Fruit fly (Drosophila melanogaster) whole organism, embryonic: ENCODE measurements around the gene CG31365.
A peak's percentile ranks its signal among the peaks of the same experiment; 100 is the strongest.

Source experiments
- Abd-B ChIP-seq: fragments of 200-800 bp; sonication (Bioruptor generic); optimal IDR thresholded peaks from 2 replicates; lab custom pipeline; 2018; ENCODE audit warnings: missing biosample characterization, mild to moderate bottlenecking, missing genetic modification characterization, moderate library complexity
- Blimp-1 ChIP-seq: fragments of 200-800 bp; sonication (Bioruptor generic); optimal IDR thresholded peaks from 3 replicates; lab custom pipeline; 2018; ENCODE audit warnings: missing biosample characterization, missing genetic modification characterization, mild to moderate bottlenecking, moderate library complexity, missing genetic modification reagents
- CG10431 ChIP-seq: fragments of 200-800 bp; sonication (Bioruptor generic); optimal IDR thresholded peaks from 3 replicates; lab custom pipeline; 2018; ENCODE audit warnings: missing biosample characterization, mild to moderate bottlenecking, missing genetic modification characterization
- CG10654 ChIP-seq: fragments of 200-800 bp; sonication (Bioruptor generic); optimal IDR thresholded peaks from 2 replicates; lab custom pipeline; 2016; ENCODE audit warnings: missing biosample characterization, missing genetic modification characterization
- CG12769 ChIP-seq: fragments of 200-800 bp; sonication (Bioruptor generic); optimal IDR thresholded peaks from 2 replicates; lab custom pipeline; 2019; ENCODE audit warnings: missing biosample characterization, mild to moderate bottlenecking, missing genetic modification characterization, moderate library complexity
- CG14014 ChIP-seq: fragments of 200-800 bp; sonication (Bioruptor generic); IDR thresholded peaks from 2 replicates; pipeline ENCODE4 v1.3.6; 2022; ENCODE audit warnings: missing biosample characterization, missing genetic modification characterization
- CG14050 ChIP-seq: fragments of 200-800 bp; sonication (Bioruptor generic); IDR thresholded peaks from 3 replicates; pipeline ENCODE4 v1.3.6; 2022; ENCODE audit warnings: missing biosample characterization, missing genetic modification characterization
- CG15269 ChIP-seq: fragments of 200-800 bp; sonication (Bioruptor generic); optimal IDR thresholded peaks from 2 replicates; lab custom pipeline; 2018; ENCODE audit warnings: missing biosample characterization, mild to moderate bottlenecking, missing genetic modification characterization, moderate library complexity
- CG17328 ChIP-seq: fragments of 200-800 bp; sonication (Bioruptor generic); IDR thresholded peaks from 2 replicates; pipeline ENCODE4 v1.3.6; 2022; ENCODE audit warnings: missing biosample characterization, missing genetic modification characterization
- CG1832 ChIP-seq: fragments of 200-800 bp; sonication (Bioruptor generic); optimal IDR thresholded peaks from 2 replicates; lab custom pipeline; 2017; ENCODE audit warnings: missing biosample characterization, mild to moderate bottlenecking, missing genetic modification characterization, inconsistent platforms
- CG18476 ChIP-seq: fragments of 200-800 bp; sonication (Bioruptor generic); optimal IDR thresholded peaks from 2 replicates; lab custom pipeline; 2016; ENCODE audit warnings: missing biosample characterization, mild to moderate bottlenecking, missing genetic modification characterization
- CG30403 ChIP-seq: fragments of 200-800 bp; sonication (Bioruptor generic); optimal IDR thresholded peaks from 3 replicates; lab custom pipeline; 2016; ENCODE audit warnings: missing biosample characterization, missing genetic modification characterization
- CG3838 ChIP-seq: fragments of 200-800 bp; sonication (Bioruptor generic); optimal IDR thresholded peaks from 3 replicates; lab custom pipeline; 2016; ENCODE audit warnings: missing biosample characterization, missing genetic modification characterization
- CG3995 ChIP-seq: fragments of 200-800 bp; sonication (Bioruptor generic); optimal IDR thresholded peaks from 3 replicates; lab custom pipeline; 2016; ENCODE audit warnings: missing biosample characterization, missing genetic modification characterization
- CG43689 ChIP-seq: fragments of 200-800 bp; sonication (Bioruptor generic); IDR thresholded peaks from 2 replicates; pipeline ENCODE4 v1.3.6; 2022; ENCODE audit warnings: missing biosample characterization, missing genetic modification characterization
- CG5245 ChIP-seq: fragments of 200-800 bp; sonication (Bioruptor generic); optimal IDR thresholded peaks from 3 replicates; lab custom pipeline; 2016; ENCODE audit warnings: missing biosample characterization, missing genetic modification characterization
- CG6175 ChIP-seq: fragments of 200-800 bp; sonication (Bioruptor generic); IDR thresholded peaks from 3 replicates; pipeline ENCODE4 v1.3.6; 2022; ENCODE audit warnings: missing biosample characterization, missing genetic modification characterization
- CG6272 ChIP-seq: fragments of 200-800 bp; sonication (Bioruptor generic); IDR thresholded peaks from 2 replicates; pipeline ENCODE4 v1.3.6; 2022; ENCODE audit warnings: missing biosample characterization, missing genetic modification characterization
- CG7357 ChIP-seq: fragments of 200-800 bp; sonication (Bioruptor generic); IDR thresholded peaks from 3 replicates; pipeline ENCODE4 v1.3.6; 2022; ENCODE audit warnings: missing biosample characterization, missing genetic modification characterization
- CG7963 ChIP-seq: fragments of 200-800 bp; sonication (Bioruptor generic); IDR thresholded peaks from 3 replicates; pipeline ENCODE4 v1.3.6; 2022; ENCODE audit warnings: missing biosample characterization, missing genetic modification characterization; ENCODE audit not compliant: partially characterized antibody
- CkIIα-i1 ChIP-seq: fragments of 200-800 bp; sonication (Bioruptor generic); IDR thresholded peaks from 2 replicates; pipeline ENCODE4 v1.3.6; 2022; ENCODE audit warnings: missing biosample characterization, missing genetic modification characterization
- Dad ChIP-seq: fragments of 200-800 bp; sonication (Bioruptor generic); optimal IDR thresholded peaks from 3 replicates; lab custom pipeline; 2016; ENCODE audit warnings: missing biosample characterization, missing genetic modification characterization
- Gug ChIP-seq: fragments of 200-800 bp; sonication (Bioruptor generic); IDR thresholded peaks from 4 replicates; pipeline ENCODE4 v1.3.6; 2022; ENCODE audit warnings: missing biosample characterization, missing genetic modification characterization
- H2.0 ChIP-seq: fragments of 200-800 bp; sonication (Bioruptor generic); IDR thresholded peaks from 2 replicates; pipeline ENCODE4 v1.3.6; 2022; ENCODE audit warnings: missing biosample characterization, missing genetic modification characterization
- HLH3B ChIP-seq: fragments of 200-800 bp; sonication (Bioruptor generic); IDR thresholded peaks from 2 replicates; pipeline ENCODE4 v1.3.6; 2022; ENCODE audit warnings: missing biosample characterization, missing genetic modification characterization
- Hey ChIP-seq: fragments of 200-800 bp; sonication (Bioruptor generic); optimal IDR thresholded peaks from 3 replicates; lab custom pipeline; 2018; ENCODE audit warnings: missing biosample characterization, mild to moderate bottlenecking, missing genetic modification characterization
- Hmr ChIP-seq: fragments of 200-800 bp; sonication (Bioruptor generic); optimal IDR thresholded peaks from 3 replicates; lab custom pipeline; 2017; ENCODE audit warnings: mild to moderate bottlenecking, missing biosample characterization, missing genetic modification reagents, missing genetic modification characterization
- Hr39 ChIP-seq: fragments of >200 bp; optimal IDR thresholded peaks from 2 replicates; lab custom pipeline; 2017
- Mes4 ChIP-seq: fragments of 200-800 bp; sonication (Bioruptor generic); optimal IDR thresholded peaks from 2 replicates; lab custom pipeline; 2016; ENCODE audit warnings: missing biosample characterization, missing genetic modification characterization
- Xbp1 ChIP-seq: fragments of 200-800 bp; sonication (Bioruptor generic); optimal IDR thresholded peaks from 3 replicates; lab custom pipeline; 2016; ENCODE audit warnings: missing biosample characterization, mild to moderate bottlenecking, missing genetic modification characterization
- amos ChIP-seq: fragments of 200-800 bp; sonication (Bioruptor generic); IDR thresholded peaks from 2 replicates; pipeline ENCODE4 v1.3.6; 2022; ENCODE audit warnings: missing biosample characterization, missing genetic modification characterization; ENCODE audit not compliant: partially characterized antibody
- btn ChIP-seq: fragments of 200-800 bp; sonication (Bioruptor generic); optimal IDR thresholded peaks from 2 replicates; lab custom pipeline; 2016; ENCODE audit warnings: missing biosample characterization, missing genetic modification characterization
- cato ChIP-seq: fragments of 200-800 bp; sonication (Bioruptor generic); optimal IDR thresholded peaks from 2 replicates; lab custom pipeline; 2016; ENCODE audit warnings: missing biosample characterization, missing genetic modification characterization, borderline replicate concordance
- chif ChIP-seq, 2 experiments: fragments of 200-800 bp; sonication (Bioruptor generic); optimal IDR thresholded peaks; 3 replicates each; lab custom pipeline; 2016; ENCODE audit warnings: missing biosample characterization in 2 of 2, missing genetic modification characterization in 2 of 2
- danr ChIP-seq: fragments of 200-800 bp; sonication (Bioruptor generic); IDR thresholded peaks from 2 replicates; pipeline ENCODE4 v1.3.6; 2022; ENCODE audit warnings: missing biosample characterization, missing genetic modification characterization
- ems ChIP-seq: fragments of 200-800 bp; sonication (Bioruptor generic); optimal IDR thresholded peaks from 3 replicates; lab custom pipeline; 2016; ENCODE audit warnings: missing biosample characterization, missing genetic modification characterization
- gfzf ChIP-seq: fragments of 200-800 bp; sonication (Bioruptor generic); optimal IDR thresholded peaks from 2 replicates; lab custom pipeline; 2016; ENCODE audit warnings: missing biosample characterization, mild to moderate bottlenecking, missing genetic modification characterization, moderate library complexity
- grn ChIP-seq: fragments of 200-800 bp; sonication (Bioruptor generic); optimal IDR thresholded peaks from 3 replicates; lab custom pipeline; 2017; ENCODE audit warnings: missing biosample characterization, missing genetic modification characterization
- ind ChIP-seq: fragments of 200-800 bp; sonication (Bioruptor generic); optimal IDR thresholded peaks from 3 replicates; lab custom pipeline; 2016; ENCODE audit warnings: missing biosample characterization, missing genetic modification characterization
- jing ChIP-seq: fragments of 200-800 bp; sonication (Bioruptor generic); optimal IDR thresholded peaks from 2 replicates; lab custom pipeline; 2018; ENCODE audit warnings: missing biosample characterization, mild to moderate bottlenecking, missing genetic modification characterization
- jumu ChIP-seq: fragments of 200-800 bp; sonication (Bioruptor generic); optimal IDR thresholded peaks from 3 replicates; lab custom pipeline; 2016; ENCODE audit warnings: missing biosample characterization, missing genetic modification characterization
- maf-S ChIP-seq: fragments of 200-800 bp; sonication (Bioruptor generic); optimal IDR thresholded peaks from 2 replicates; lab custom pipeline; 2016; ENCODE audit warnings: missing biosample characterization, missing genetic modification characterization
- pho ChIP-seq: fragments of 200-800 bp; sonication (Bioruptor generic); optimal IDR thresholded peaks from 2 replicates; lab custom pipeline; 2016; ENCODE audit warnings: missing biosample characterization, missing genetic modification characterization
- pros ChIP-seq: fragments of 200-800 bp; sonication (Bioruptor generic); optimal IDR thresholded peaks from 3 replicates; lab custom pipeline; 2019; ENCODE audit warnings: missing biosample characterization, mild to moderate bottlenecking, missing genetic modification characterization, moderate library complexity
- repo ChIP-seq: fragments of 200-800 bp; sonication (Bioruptor generic); optimal IDR thresholded peaks from 2 replicates; lab custom pipeline; 2016; ENCODE audit warnings: missing biosample characterization, missing genetic modification characterization
- ro ChIP-seq: fragments of 200-800 bp; sonication (Bioruptor generic); IDR thresholded peaks from 2 replicates; pipeline ENCODE4 v1.3.6; 2022; ENCODE audit warnings: missing biosample characterization, missing genetic modification characterization
- sd ChIP-seq: fragments of 200-800 bp; sonication (Bioruptor generic); optimal IDR thresholded peaks from 3 replicates; lab custom pipeline; 2018; ENCODE audit warnings: missing biosample characterization, mild to moderate bottlenecking, missing genetic modification characterization, moderate library complexity
- slp2 ChIP-seq: fragments of 200-800 bp; sonication (Bioruptor generic); optimal IDR thresholded peaks from 2 replicates; lab custom pipeline; 2016; ENCODE audit warnings: missing biosample characterization, missing genetic modification characterization
- sob ChIP-seq: fragments of 200-800 bp; sonication (Bioruptor generic); IDR thresholded peaks from 2 replicates; pipeline ENCODE4 v1.3.6; 2022; ENCODE audit warnings: missing biosample characterization, missing genetic modification characterization
- trh ChIP-seq: fragments of 200-800 bp; sonication (Bioruptor generic); optimal IDR thresholded peaks from 2 replicates; lab custom pipeline; 2016; ENCODE audit warnings: missing biosample characterization, missing genetic modification characterization
- wdn ChIP-seq: fragments of 200-800 bp; sonication (Bioruptor generic); IDR thresholded peaks from 2 replicates; pipeline ENCODE4 v1.3.6; 2022; ENCODE audit warnings: missing biosample characterization, missing genetic modification characterization

The CG31365 gene

DNA sequence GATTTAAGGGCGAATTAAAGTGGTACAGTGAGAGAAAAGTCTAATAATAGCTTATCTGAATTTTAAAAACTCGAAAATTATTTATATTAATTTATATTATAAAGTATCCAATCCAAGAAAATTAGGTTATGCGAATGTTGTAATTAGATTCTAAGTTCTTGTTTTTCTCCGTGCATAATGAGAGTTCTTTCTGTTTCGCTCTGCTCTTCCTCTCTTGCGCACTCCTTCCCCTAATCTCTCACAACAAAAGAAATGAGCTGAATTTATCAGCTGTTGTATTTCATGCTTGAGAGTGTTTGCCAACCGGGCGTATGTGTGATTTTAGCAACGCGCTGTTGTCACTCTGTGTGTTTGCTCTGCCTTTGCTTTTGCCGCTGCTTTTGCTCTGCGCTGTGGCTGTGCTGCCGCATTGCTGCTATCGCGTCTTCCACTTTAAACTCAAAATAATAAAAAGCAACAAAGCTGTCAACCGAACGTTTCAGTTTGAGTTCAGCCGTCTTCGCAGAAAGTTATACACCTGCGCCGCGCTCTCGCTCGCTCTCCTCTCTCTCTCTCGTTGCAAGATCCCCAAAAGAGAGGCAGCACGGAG, 47.3 kb upstream of the CG31365 start, which contains the start of gene CG46310 (continued):
- TF ChIP-seq CG3838 (GFP tag; lab: Kevin White, UChicago), result no peak
- no peak for TF ChIP-seq cato (GFP tag; lab: Kevin White, UChicago)
- TF ChIP-seq CG14014 (GFP tag; lab: Robert Waterston, UW), result peak; percentile 61; the same call in 1 of the 2 replicates
- no peak for TF ChIP-seq grn (GFP tag; lab: Kevin White, UChicago)
- no peak for TF ChIP-seq slp2
- no peak for TF ChIP-seq Mes4 (GFP tag; lab: Kevin White, UChicago)
- TF ChIP-seq CG17328 (GFP tag; lab: Robert Waterston, UW), result peak; percentile 75
- TF ChIP-seq repo (GFP tag; lab: Kevin White, UChicago), result no peak
- TF ChIP-seq Dad (GFP tag; lab: Kevin White, UChicago), result no peak
- TF ChIP-seq CG12769 (tag; lab: Kevin White, UChicago), result peak; percentile 84
- TF ChIP-seq jing (GFP tag; lab: Kevin White, UChicago), result no peak
- no peak; the same call in 1 of the 2 replicates for TF ChIP-seq amos (GFP tag; lab: Robert Waterston, UW)
- peak; percentile 89 for TF ChIP-seq Hmr (GFP tag; lab: Kevin White, UChicago)
- peak; percentile 94 for TF ChIP-seq sob (GFP tag; lab: Robert Waterston, UW)
- TF ChIP-seq CG5245 (GFP tag; lab: Kevin White, UChicago), result peak; percentile 26
- peak; percentile 77 for TF ChIP-seq HLH3B
- TF ChIP-seq jumu (GFP tag; lab: Kevin White, UChicago), result no peak
- TF ChIP-seq ind (GFP tag; lab: Kevin White, UChicago), result peak; percentile 58
- peak; percentile 68 for TF ChIP-seq Blimp-1
- no peak for TF ChIP-seq CG7963
- TF ChIP-seq Hr39, result no peak
- TF ChIP-seq trh (GFP tag; lab: Kevin White, UChicago), result no peak
- TF ChIP-seq CG10431, result no peak
- no peak for TF ChIP-seq btn
- peak; percentile 22 for TF ChIP-seq ems (GFP tag; lab: Kevin White, UChicago)
- peak; percentile 58 for TF ChIP-seq CG10654 (GFP tag; lab: Kevin White, UChicago)
- peak; percentile 35; the same call in 1 of the 2 replicates for TF ChIP-seq ro (GFP tag; lab: Robert Waterston, UW)
- no peak for TF ChIP-seq pros (GFP tag; lab: Kevin White, UChicago)
- TF ChIP-seq CG6272, result peak; percentile 56; the same call in 1 of the 2 replicates
- no peak for TF ChIP-seq gfzf (GFP tag; lab: Kevin White, UChicago)
- no peak for TF ChIP-seq Abd-B
- TF ChIP-seq chif (GFP tag; optimal IDR thresholded peaks at IDR 0.05; lab: Kevin White, UChicago), result no peak
- TF ChIP-seq danr, result peak; percentile 76; the same call in 1 of the 2 replicates
- peak; percentile 94 for TF ChIP-seq CG6175
- no peak for TF ChIP-seq maf-S
- peak; percentile 82 for TF ChIP-seq CG30403 (GFP tag; lab: Kevin White, UChicago)
- peak; percentile 58; the same call in 3 of the 4 replicates for TF ChIP-seq Gug
- TF ChIP-seq CG3995 (GFP tag; lab: Kevin White, UChicago), result no peak
- TF ChIP-seq CG7357 (GFP tag; lab: Robert Waterston, UW), result peak; percentile 76
- peak; percentile 83 for TF ChIP-seq wdn (GFP tag; lab: Robert Waterston, UW)
- TF ChIP-seq H2.0 (GFP tag; lab: Robert Waterston, UW), result peak; percentile 65
- no peak for TF ChIP-seq CG43689
- TF ChIP-seq Xbp1 (GFP tag; lab: Kevin White, UChicago), result peak; percentile 44
- no peak for TF ChIP-seq CG1832 (GFP tag; lab: Kevin White, UChicago)
- TF ChIP-seq Hey (tag; lab: Kevin White, UChicago), result peak; percentile 32
- TF ChIP-seq CG14050 (GFP tag; lab: Robert Waterston, UW), result 0 out of 3 replicates have a peak, but pooled peaks have one; percentile 44
- no peak for TF ChIP-seq pho
- peak; percentile 61 for TF ChIP-seq CG15269
- TF ChIP-seq sd (tag; lab: Kevin White, UChicago), result peak; percentile 37
- TF ChIP-seq CkIIα-i1 (GFP tag; lab: Robert Waterston, UW), result 0 out of 2 replicates have a peak, but pooled peaks have one; percentile 6
- TF ChIP-seq CG18476 (GFP tag; lab: Kevin White, UChicago), result peak; percentile 34
